ENCODE assay signal across 1 fruit fly cellular context in genomic region chr3L:8186627-8187396, dm6.
A peak's percentile ranks its signal among the peaks of the same experiment; 100 is the strongest.
TF ChIP-seq lines count a peak whose summit lies in the region.

Gene ERR (minus strand): TSS chr3L:8186671.
Gene Atg18a (plus strand): TSS chr3L:8186857.

TF ChIP-seq in whole organism, embryonic, 481 proteins besides CTCF, POLR2A, EP300 and RAD21 (continued from another document and continues in another):
- TF ChIP-seq Elba2 (GFP tag; optimal IDR thresholded peaks at IDR 0.05; lab: Kevin White, UChicago) (peak; percentile 73), Hmx (GFP tag; optimal IDR thresholded peaks at IDR 0.05; lab: Kevin White, UChicago) (peak; percentile 17), en (GFP tag; optimal IDR thresholded peaks at IDR 0.05; lab: Kevin White, UChicago) (no peak), E2f2 (GFP tag; IDR thresholded peaks at IDR 0.05; lab: Robert Waterston, UW) (peak; percentile 65), Hr78 (GFP tag; optimal IDR thresholded peaks at IDR 0.05; lab: Kevin White, UChicago) (no peak), Chrac-16 (GFP tag; optimal IDR thresholded peaks at IDR 0.05; lab: Kevin White, UChicago) (peak; percentile 82), dimm (GFP tag; IDR thresholded peaks at IDR 0.05; lab: Robert Waterston, UW) (peak; percentile 54; the same call in 1 of the 2 replicates), CG34376 (GFP tag; optimal IDR thresholded peaks at IDR 0.05; lab: Kevin White, UChicago) (peak; percentile 57), C15 (GFP tag; IDR thresholded peaks at IDR 0.05; lab: Robert Waterston, UW) (peak; percentile 19; the same call in 1 of the 3 replicates), Mes4 (GFP tag; optimal IDR thresholded peaks at IDR 0.05; lab: Kevin White, UChicago) (no peak), Atf-2 (GFP tag; optimal IDR thresholded peaks at IDR 0.05; lab: Kevin White, UChicago) (peak; percentile 45), CG12942 (GFP tag; optimal IDR thresholded peaks at IDR 0.05; lab: Kevin White, UChicago) (peak; percentile 81), lov (optimal IDR thresholded peaks at IDR 0.05; lab: Kevin White, UChicago) (no peak), lov (GFP tag; IDR thresholded peaks at IDR 0.05; lab: Robert Waterston, UW) (no peak), hth (optimal IDR thresholded peaks at IDR 0.05; lab: Kevin White, UChicago) (no peak), slou (GFP tag; optimal IDR thresholded peaks at IDR 0.05; lab: Kevin White, UChicago) (peak; percentile 87), CG18599 (GFP tag; optimal IDR thresholded peaks at IDR 0.05; lab: Kevin White, UChicago) (peak; percentile 79), toy (GFP tag; IDR thresholded peaks at IDR 0.05; lab: Robert Waterston, UW) (peak; percentile 52; the same call in 1 of the 2 replicates), pb (GFP tag; optimal IDR thresholded peaks at IDR 0.05; lab: Kevin White, UChicago) (peak; percentile 65), phol (tag; optimal IDR thresholded peaks at IDR 0.05; lab: Kevin White, UChicago) (peak; percentile 90), CG5953 (GFP tag; IDR thresholded peaks at IDR 0.05; lab: Robert Waterston, UW) (0 out of 2 replicates have a peak, but pooled peaks have one; percentile 43), eyg (GFP tag; optimal IDR thresholded peaks at IDR 0.05; lab: Kevin White, UChicago) (peak; percentile 36), CG1603 (tag; optimal IDR thresholded peaks at IDR 0.05; lab: Kevin White, UChicago) (peak; percentile 72), Nf-YA (GFP tag; IDR thresholded peaks at IDR 0.05; lab: Robert Waterston, UW) (no peak), Ets97D (GFP tag; optimal IDR thresholded peaks at IDR 0.05; lab: Kevin White, UChicago) (peak; percentile 88), gcm (GFP tag; optimal IDR thresholded peaks at IDR 0.05; lab: Kevin White, UChicago) (peak; percentile 49), CG4282 (GFP tag; optimal IDR thresholded peaks at IDR 0.05; lab: Kevin White, UChicago) (peak; percentile 4), H2.0 (GFP tag; IDR thresholded peaks at IDR 0.05; lab: Robert Waterston, UW) (peak; percentile 79), zfh2 (GFP tag; optimal IDR thresholded peaks at IDR 0.05; lab: Kevin White, UChicago) (peak; percentile 93), otp (GFP tag; IDR thresholded peaks at IDR 0.05; lab: Robert Waterston, UW) (0 out of 3 replicates have a peak, but pooled peaks have one; percentile 50), Drgx (GFP tag; IDR thresholded peaks at IDR 0.05; lab: Robert Waterston, UW) (peak; percentile 84), CG3838 (GFP tag; optimal IDR thresholded peaks at IDR 0.05; lab: Kevin White, UChicago) (peak; percentile 28), cwo (GFP tag; optimal IDR thresholded peaks at IDR 0.05; lab: Kevin White, UChicago) (peak; percentile 51), schlank (tag; optimal IDR thresholded peaks at IDR 0.05; lab: Kevin White, UChicago) (no peak), Hsf (GFP tag; optimal IDR thresholded peaks at IDR 0.05; lab: Kevin White, UChicago) (peak; percentile 91), CG7839 (tag; optimal IDR thresholded peaks at IDR 0.05; lab: Kevin White, UChicago) (peak; percentile 86), CG13296 (GFP tag; optimal IDR thresholded peaks at IDR 0.05; lab: Kevin White, UChicago) (peak; percentile 51), Neu2 (GFP tag; optimal IDR thresholded peaks at IDR 0.05; lab: Kevin White, UChicago; ENCODE audit: borderline replicate concordance) (no peak), crol (GFP tag; IDR thresholded peaks at IDR 0.05; lab: Robert Waterston, UW) (no peak), Dip2 (GFP tag; IDR thresholded peaks at IDR 0.05; lab: Robert Waterston, UW) (peak; percentile 61), CG14014 (GFP tag; IDR thresholded peaks at IDR 0.05; lab: Robert Waterston, UW) (peak; percentile 85), CG34224 (GFP tag; IDR thresholded peaks at IDR 0.05; lab: Robert Waterston, UW; ENCODE audit: partially characterized antibody) (peak; percentile 65; the same call in 2 of the 3 replicates), btn (GFP tag; optimal IDR thresholded peaks at IDR 0.05; lab: Kevin White, UChicago) (peak; percentile 46), zen2 (GFP tag; IDR thresholded peaks at IDR 0.05; lab: Robert Waterston, UW; ENCODE audit: partially characterized antibody) (no peak), tap (tag; optimal IDR thresholded peaks at IDR 0.05; lab: Kevin White, UChicago) (no peak), HLH4C (GFP tag; IDR thresholded peaks at IDR 0.05; lab: Robert Waterston, UW; ENCODE audit: partially characterized antibody) (peak; percentile 45; the same call in 1 of the 3 replicates), Hand (GFP tag; optimal IDR thresholded peaks at IDR 0.05; lab: Kevin White, UChicago) (peak; percentile 17), pum (GFP tag; optimal IDR thresholded peaks at IDR 0.05; lab: Kevin White, UChicago) (peak; percentile 83), z (GFP tag; IDR thresholded peaks at IDR 0.05; lab: Robert Waterston, UW) (no peak), CG14050 (GFP tag; IDR thresholded peaks at IDR 0.05; lab: Robert Waterston, UW) (peak; percentile 70), scrt (GFP tag; optimal IDR thresholded peaks at IDR 0.05; lab: Kevin White, UChicago) (peak; percentile 73), CG12236 (GFP tag; optimal IDR thresholded peaks at IDR 0.05; lab: Kevin White, UChicago) (peak; percentile 25), Dek (tag; optimal IDR thresholded peaks at IDR 0.05; lab: Kevin White, UChicago) (peak; percentile 87), inv (GFP tag; IDR thresholded peaks at IDR 0.05; lab: Robert Waterston, UW; ENCODE audit: partially characterized antibody) (peak; percentile 61; the same call in 1 of the 2 replicates), Sry-β (GFP tag; optimal IDR thresholded peaks at IDR 0.05; lab: Kevin White, UChicago) (peak; percentile 76), fd102C (GFP tag; optimal IDR thresholded peaks at IDR 0.05; lab: Kevin White, UChicago) (no peak), sna (GFP tag; IDR thresholded peaks at IDR 0.05; lab: Robert Waterston, UW; ENCODE audit: partially characterized antibody) (no peak), Vsx1 (GFP tag; optimal IDR thresholded peaks at IDR 0.05; lab: Kevin White, UChicago) (peak; percentile 41), CG5245 (GFP tag; optimal IDR thresholded peaks at IDR 0.05; lab: Kevin White, UChicago) (peak; percentile 82), Ptx1 (GFP tag; IDR thresholded peaks at IDR 0.05; lab: Robert Waterston, UW) (peak; percentile 92), org-1 (GFP tag; optimal IDR thresholded peaks at IDR 0.05; lab: Kevin White, UChicago) (peak; percentile 30), ERR (GFP tag; optimal IDR thresholded peaks at IDR 0.05; lab: Kevin White, UChicago) (peak; percentile 83), CG2202 (tag; optimal IDR thresholded peaks at IDR 0.05; lab: Kevin White, UChicago) (peak; percentile 24), Scr (GFP tag; IDR thresholded peaks at IDR 0.05; lab: Robert Waterston, UW; ENCODE audit: partially characterized antibody) (peak; percentile 73), dysf (GFP tag; IDR thresholded peaks at IDR 0.05; lab: Robert Waterston, UW) (peak; percentile 90), dmrt99B (tag; optimal IDR thresholded peaks at IDR 0.05; lab: Kevin White, UChicago) (no peak), pnt (GFP tag; optimal IDR thresholded peaks at IDR 0.05; lab: Kevin White, UChicago) (peak; percentile 79), CG18476 (GFP tag; optimal IDR thresholded peaks at IDR 0.05; lab: Kevin White, UChicago) (peak; percentile 74), CG10654 (GFP tag; optimal IDR thresholded peaks at IDR 0.05; lab: Kevin White, UChicago) (peak; percentile 82), CG15479 (GFP tag; optimal IDR thresholded peaks at IDR 0.05; lab: Kevin White, UChicago) (peak; percentile 90), CG8478 (optimal IDR thresholded peaks at IDR 0.05; lab: Kevin White, UChicago) (peak; percentile 76), CG33213 (GFP tag; optimal IDR thresholded peaks at IDR 0.05; lab: Kevin White, UChicago) (peak; percentile 60), MTF-1 (GFP tag; optimal IDR thresholded peaks at IDR 0.05; lab: Kevin White, UChicago; ENCODE audit: borderline replicate concordance) (no peak), CG14710 (tag; optimal IDR thresholded peaks at IDR 0.05; lab: Kevin White, UChicago) (peak; percentile 90), CG2889 (GFP tag; IDR thresholded peaks at IDR 0.05; lab: Robert Waterston, UW) (peak; percentile 77), CG8089 (GFP tag; optimal IDR thresholded peaks at IDR 0.05; lab: Kevin White, UChicago) (peak; percentile 76), CG9932 (GFP tag; IDR thresholded peaks at IDR 0.05; lab: Robert Waterston, UW) (peak; percentile 97), CG6272 (GFP tag; IDR thresholded peaks at IDR 0.05; lab: Robert Waterston, UW) (peak; percentile 88), CG8944 (GFP tag; optimal IDR thresholded peaks at IDR 0.05; lab: Kevin White, UChicago) (peak; percentile 72), CG10565 (GFP tag; optimal IDR thresholded peaks at IDR 0.05; lab: Kevin White, UChicago) (no peak), CG9609 (GFP tag; optimal IDR thresholded peaks at IDR 0.05; lab: Kevin White, UChicago) (peak; percentile 76), tx (GFP tag; optimal IDR thresholded peaks at IDR 0.05; lab: Kevin White, UChicago) (peak; percentile 82), slbo (GFP tag; IDR thresholded peaks at IDR 0.05; lab: Robert Waterston, UW) (peak; percentile 96), aop (GFP tag; IDR thresholded peaks at IDR 0.05; lab: Robert Waterston, UW) (no peak), CG8388 (GFP tag; optimal IDR thresholded peaks at IDR 0.05; lab: Kevin White, UChicago) (peak; percentile 71), Taf1 (GFP tag; IDR thresholded peaks at IDR 0.05; lab: Robert Waterston, UW) (peak; percentile 78), Oaz (GFP tag; IDR thresholded peaks at IDR 0.05; lab: Robert Waterston, UW) (peak; percentile 80), ATbp (GFP tag; optimal IDR thresholded peaks at IDR 0.05; lab: Kevin White, UChicago) (peak; percentile 31), Opbp (GFP tag; IDR thresholded peaks at IDR 0.05; lab: Robert Waterston, UW; ENCODE audit: partially characterized antibody) (peak; percentile 51; the same call in 1 of the 3 replicates), peb (GFP tag; IDR thresholded peaks at IDR 0.05; lab: Robert Waterston, UW) (peak; percentile 73; the same call in 1 of the 2 replicates), Abd-B (GFP tag; optimal IDR thresholded peaks at IDR 0.05; lab: Kevin White, UChicago) (peak; percentile 92), CG13123 (GFP tag; optimal IDR thresholded peaks at IDR 0.05; lab: Kevin White, UChicago) (peak; percentile 77), bab2 (GFP tag; optimal IDR thresholded peaks at IDR 0.05; lab: Kevin White, UChicago) (peak; percentile 79), ato (GFP tag; IDR thresholded peaks at IDR 0.05; lab: Robert Waterston, UW; ENCODE audit: partially characterized antibody) (no peak), pho (GFP tag; optimal IDR thresholded peaks at IDR 0.05; lab: Kevin White, UChicago) (peak; percentile 86), gsb (GFP tag; IDR thresholded peaks at IDR 0.05; lab: Robert Waterston, UW) (peak; percentile 61), wor (GFP tag; IDR thresholded peaks at IDR 0.05; lab: Robert Waterston, UW) (peak; percentile 83), CG9727 (GFP tag; optimal IDR thresholded peaks at IDR 0.05; lab: Kevin White, UChicago) (peak; percentile 84), CG6254 (GFP tag; optimal IDR thresholded peaks at IDR 0.05; lab: Kevin White, UChicago) (peak; percentile 34), dmrt11E (tag; optimal IDR thresholded peaks at IDR 0.05; lab: Kevin White, UChicago) (peak; percentile 74), NC2α (GFP tag; optimal IDR thresholded peaks at IDR 0.05; lab: Kevin White, UChicago) (peak; percentile 57), prd (optimal IDR thresholded peaks at IDR 0.05; lab: Kevin White, UChicago) (no peak), prd (GFP tag; IDR thresholded peaks at IDR 0.05; lab: Robert Waterston, UW) (peak; percentile 93), Awh (GFP tag; IDR thresholded peaks at IDR 0.05; lab: Robert Waterston, UW) (peak; percentile 61), CG8924 (tag; optimal IDR thresholded peaks at IDR 0.05; lab: Kevin White, UChicago) (peak; percentile 82), tin (GFP tag; optimal IDR thresholded peaks at IDR 0.05; lab: Kevin White, UChicago) (peak; percentile 82), shn (GFP tag; optimal IDR thresholded peaks at IDR 0.05; lab: Kevin White, UChicago) (peak; percentile 82), Oli (tag; optimal IDR thresholded peaks at IDR 0.05; lab: Kevin White, UChicago) (peak; percentile 80), NC2β (GFP tag; optimal IDR thresholded peaks at IDR 0.05; lab: Kevin White, UChicago) (peak; percentile 39), jigr1 (GFP tag; IDR thresholded peaks at IDR 0.05; lab: Robert Waterston, UW) (peak; percentile 71; the same call in 2 of the 3 replicates), CG1602 (GFP tag; optimal IDR thresholded peaks at IDR 0.05; lab: Kevin White, UChicago) (peak; percentile 89), CG10267 (tag; optimal IDR thresholded peaks at IDR 0.05; lab: Kevin White, UChicago) (peak; percentile 98), exex (tag; optimal IDR thresholded peaks at IDR 0.05; lab: Kevin White, UChicago) (peak; percentile 50), chm (GFP tag; IDR thresholded peaks at IDR 0.05; lab: Robert Waterston, UW) (peak; percentile 50), CG6854 (GFP tag; optimal IDR thresholded peaks at IDR 0.05; lab: Kevin White, UChicago) (no peak), HLH54F (GFP tag; optimal IDR thresholded peaks at IDR 0.05; lab: Kevin White, UChicago) (peak; percentile 88), CG10321 (GFP tag; IDR thresholded peaks at IDR 0.05; lab: Robert Waterston, UW) (peak; percentile 69), CG6683 (GFP tag; optimal IDR thresholded peaks at IDR 0.05; lab: Kevin White, UChicago) (peak; percentile 35), gfzf (GFP tag; optimal IDR thresholded peaks at IDR 0.05; lab: Kevin White, UChicago) (peak; percentile 11), CG9817 (tag; optimal IDR thresholded peaks at IDR 0.05; lab: Kevin White, UChicago) (peak; percentile 91), disco-r (GFP tag; optimal IDR thresholded peaks at IDR 0.05; lab: Kevin White, UChicago) (no peak), esg (GFP tag; conservative IDR thresholded peaks at IDR 0.05; lab: Robert Waterston, UW) (peak; percentile 87), CG11456 (GFP tag; IDR thresholded peaks at IDR 0.05; lab: Robert Waterston, UW) (peak; percentile 90), CG32772 (GFP tag; IDR thresholded peaks at IDR 0.05; lab: Robert Waterston, UW) (peak; percentile 89), Mad (GFP tag; optimal IDR thresholded peaks at IDR 0.05; lab: Kevin White, UChicago) (peak; percentile 90), CG12659 (GFP tag; optimal IDR thresholded peaks at IDR 0.05; lab: Kevin White, UChicago) (peak; percentile 92), chinmo (GFP tag; IDR thresholded peaks at IDR 0.05; lab: Robert Waterston, UW; ENCODE audit: partially characterized antibody) (peak; percentile 47; the same call in 1 of the 4 replicates), Fer3 (tag; optimal IDR thresholded peaks at IDR 0.05; lab: Kevin White, UChicago) (peak; percentile 82), D19B (GFP tag; optimal IDR thresholded peaks at IDR 0.05; lab: Kevin White, UChicago) (peak; percentile 60)
